Worm (Caenorhabditis elegans) whole organism, L2 larva: ENCODE data around the gene ZK354.6.
"Not testable (repeated sequence)": the region's sequence is repeated elsewhere in the genome, so short reads cannot be mapped to it uniquely, and the experiment has no call there.

Experiments used
- C34F6.9 ChIP-seq: fragments of 150-350 bp; optimal IDR thresholded peaks from 2 replicates; lab custom pipeline; 2014; ENCODE audit warnings: missing biosample characterization, missing genetic modification characterization
- R02D3.7 ChIP-seq: fragments of 150-350 bp; optimal IDR thresholded peaks from 2 replicates; lab custom pipeline; 2014; ENCODE audit warnings: missing biosample characterization, missing genetic modification characterization
- ama-1 ChIP-seq: fragments of 150-350 bp; optimal IDR thresholded peaks from 2 replicates; lab custom pipeline; 2018; ENCODE audit warnings: inconsistent platforms
- blmp-1 ChIP-seq: sonication (generic microtip); optimal IDR thresholded peaks from 2 replicates; lab custom pipeline; 2017; ENCODE audit warnings: missing genetic modification characterization, mild to moderate bottlenecking, missing compliant biosample characterization, antibody characterized with exemption, moderate library complexity; ENCODE audit not compliant: insufficient read depth
- ceh-82 ChIP-seq: fragments of 150-350 bp; optimal IDR thresholded peaks from 2 replicates; lab custom pipeline; 2014; ENCODE audit warnings: missing biosample characterization, missing genetic modification characterization
- elt-1 ChIP-seq: fragments of 150-350 bp; optimal IDR thresholded peaks from 2 replicates; lab custom pipeline; 2014; ENCODE audit warnings: missing biosample characterization, missing genetic modification characterization
- elt-3 ChIP-seq: sonication (generic microtip); optimal IDR thresholded peaks from 2 replicates; lab custom pipeline; 2017; ENCODE audit warnings: missing biosample characterization, missing genetic modification characterization
- lin-11 ChIP-seq: fragments of 150-350 bp; sonication (generic microtip); optimal IDR thresholded peaks from 2 replicates; lab custom pipeline; 2014; ENCODE audit warnings: missing biosample characterization, missing genetic modification characterization, inconsistent platforms, mixed read lengths
- lin-13 ChIP-seq: fragments of 150-350 bp; optimal IDR thresholded peaks from 2 replicates; lab custom pipeline; 2014; ENCODE audit warnings: missing biosample characterization, missing genetic modification reagents, missing genetic modification characterization
- lsy-2 ChIP-seq, 2 experiments: fragments of 150-350 bp in 1 of 2; sonication (generic microtip) in 1 of 2; optimal IDR thresholded peaks; 2 replicates each; lab custom pipeline; 2014 to 2017; ENCODE audit warnings: missing biosample characterization in 2 of 2, missing genetic modification characterization in 2 of 2
- nhr-23 ChIP-seq: fragments of 150-350 bp; optimal IDR thresholded peaks from 2 replicates; lab custom pipeline; 2014; ENCODE audit warnings: missing biosample characterization, missing genetic modification reagents, missing genetic modification characterization
- nhr-237 ChIP-seq: fragments of 150-350 bp; optimal IDR thresholded peaks from 2 replicates; lab custom pipeline; 2014; ENCODE audit warnings: missing biosample characterization, missing genetic modification characterization
- nhr-77 ChIP-seq: fragments of 150-350 bp; optimal IDR thresholded peaks from 2 replicates; lab custom pipeline; 2014; ENCODE audit warnings: missing biosample characterization, missing genetic modification characterization
- zag-1 ChIP-seq: fragments of 150-350 bp; optimal IDR thresholded peaks from 2 replicates; lab custom pipeline; 2014; ENCODE audit warnings: missing biosample characterization, missing genetic modification characterization

ce11 chrIV:5295240-5295639, 2.1 kb downstream of the ZK354.6 start, which contains the start of gene msp-51:
- TF ChIP-seq nhr-23; blmp-1 (tag; lab: Kevin White, UChicago); nhr-237 (tag; lab: Kevin White, UChicago); elt-3; zag-1 (tag; lab: Kevin White, UChicago); R02D3.7; nhr-77 (tag; lab: Kevin White, UChicago); ceh-82 (tag; lab: Kevin White, UChicago); ama-1 (lab: Kevin White, UChicago); C34F6.9 (tag; lab: Kevin White, UChicago); elt-1; lsy-2 (tag; optimal IDR thresholded peaks at IDR 0.05; lab: Kevin White, UChicago); lin-11; lin-13 (GFP tag; lab: Kevin White, UChicago): not testable (repeated sequence)
